Fruit fly (Drosophila melanogaster): ENCODE data around the gene Dtd.

Dtd gene

dm6 chr3R:11392805-11393204 lies 37.1 kb upstream of the Dtd start (continued):
- TF ChIP-seq sr (GFP tag; IDR thresholded peaks at IDR 0.05) = no peak; the same call in 2 of the 3 replicates
- peak; percentile 61; the same call in 2 of the 3 replicates for TF ChIP-seq ase (GFP tag; IDR thresholded peaks at IDR 0.05)
- no peak for TF ChIP-seq sug (tag; optimal IDR thresholded peaks at IDR 0.05)
- peak; percentile 61 for TF ChIP-seq gsb-n (tag; optimal IDR thresholded peaks at IDR 0.05)
- no peak for TF ChIP-seq tna (GFP tag; IDR thresholded peaks at IDR 0.05; ENCODE audit: partially characterized antibody)
- peak; percentile 57 for TF ChIP-seq H2.0 (GFP tag; IDR thresholded peaks at IDR 0.05)
- no peak for TF ChIP-seq CG13424 (tag; optimal IDR thresholded peaks at IDR 0.05)
- no peak for TF ChIP-seq CG14050 (GFP tag; IDR thresholded peaks at IDR 0.05)
- peak; percentile 88 for TF ChIP-seq MTF-1 (GFP tag; optimal IDR thresholded peaks at IDR 0.05; ENCODE audit: borderline replicate concordance)
- peak; percentile 40 for TF ChIP-seq CrebB (tag; optimal IDR thresholded peaks at IDR 0.05)
- peak; percentile 5 for TF ChIP-seq Sry-δ (GFP tag; optimal IDR thresholded peaks at IDR 0.05)
- TF ChIP-seq al (GFP tag; IDR thresholded peaks at IDR 0.05) = no peak
- peak; percentile 37; the same call in 1 of the 3 replicates for TF ChIP-seq tgo (GFP tag; IDR thresholded peaks at IDR 0.05)
- TF ChIP-seq HHEX (GFP tag; optimal IDR thresholded peaks at IDR 0.05) = peak; percentile 79
- TF ChIP-seq Dbx (GFP tag; IDR thresholded peaks at IDR 0.05) = no peak
- no peak for TF ChIP-seq Lpt (GFP tag; optimal IDR thresholded peaks at IDR 0.05)
- no peak for TF ChIP-seq pho (GFP tag; optimal IDR thresholded peaks at IDR 0.05)
- TF ChIP-seq ATbp (GFP tag; optimal IDR thresholded peaks at IDR 0.05) = peak; percentile 71
- TF ChIP-seq ato (GFP tag; IDR thresholded peaks at IDR 0.05; ENCODE audit: partially characterized antibody) = no peak
- no peak for TF ChIP-seq mld (GFP tag; IDR thresholded peaks at IDR 0.05; ENCODE audit: partially characterized antibody)
- peak; percentile 74 for TF ChIP-seq CG6254 (GFP tag; optimal IDR thresholded peaks at IDR 0.05)
- TF ChIP-seq CG34224 (GFP tag; IDR thresholded peaks at IDR 0.05; ENCODE audit: partially characterized antibody) = no peak
- no peak for TF ChIP-seq CG1792 (GFP tag; optimal IDR thresholded peaks at IDR 0.05)
- TF ChIP-seq CG11093 (GFP tag; IDR thresholded peaks at IDR 0.05) = no peak
- TF ChIP-seq Scr (GFP tag; IDR thresholded peaks at IDR 0.05; ENCODE audit: partially characterized antibody) = no peak
- no peak for TF ChIP-seq cg (GFP tag; optimal IDR thresholded peaks at IDR 0.05)
- TF ChIP-seq CG9437 (GFP tag; optimal IDR thresholded peaks at IDR 0.05) = peak; percentile 57
- TF ChIP-seq CG10979 (tag; optimal IDR thresholded peaks at IDR 0.05) = no peak
- peak; percentile 57; the same call in 2 of the 4 replicates for TF ChIP-seq Gug (GFP tag; IDR thresholded peaks at IDR 0.05)
- TF ChIP-seq CG12942 (GFP tag; optimal IDR thresholded peaks at IDR 0.05) = peak; percentile 21
- TF ChIP-seq CG12299 (tag; optimal IDR thresholded peaks at IDR 0.05) = peak; percentile 20
- no peak for TF ChIP-seq ash1 (GFP tag; optimal IDR thresholded peaks at IDR 0.05)
- no peak for TF ChIP-seq Doc2 (GFP tag; IDR thresholded peaks at IDR 0.05)
- TF ChIP-seq CG15073 (GFP tag; optimal IDR thresholded peaks at IDR 0.05) = no peak
- peak; percentile 59 for TF ChIP-seq CG10274 (GFP tag; optimal IDR thresholded peaks at IDR 0.05)
- peak; percentile 30 for TF ChIP-seq Hey (tag; optimal IDR thresholded peaks at IDR 0.05)
- TF ChIP-seq trh (GFP tag; optimal IDR thresholded peaks at IDR 0.05) = peak; percentile 60
- TF ChIP-seq CG12071 (GFP tag; optimal IDR thresholded peaks at IDR 0.05) = no peak
- no peak for TF ChIP-seq Stat92E (GFP tag; optimal IDR thresholded peaks at IDR 0.05)
- no peak for TF ChIP-seq Adf1 (GFP tag; IDR thresholded peaks at IDR 0.05)
- peak; percentile 78 for TF ChIP-seq CG2875 (GFP tag; optimal IDR thresholded peaks at IDR 0.05)
- peak; percentile 60 for TF ChIP-seq CG8388 (GFP tag; optimal IDR thresholded peaks at IDR 0.05)
- peak in 1 of 2 experiments; percentile 33 for TF ChIP-seq Hr51 (GFP tag; optimal IDR thresholded peaks at IDR 0.05)
- TF ChIP-seq CG31388 (GFP tag; optimal IDR thresholded peaks at IDR 0.05) = no peak
- TF ChIP-seq zfh2 (GFP tag; optimal IDR thresholded peaks at IDR 0.05) = no peak
- peak; percentile 54 for TF ChIP-seq CG4820 (GFP tag; optimal IDR thresholded peaks at IDR 0.05)
- no peak for TF ChIP-seq HLH54F (GFP tag; optimal IDR thresholded peaks at IDR 0.05)
- no peak for TF ChIP-seq MESR4 (GFP tag; optimal IDR thresholded peaks at IDR 0.05)
- no peak for TF ChIP-seq CG10147 (GFP tag; optimal IDR thresholded peaks at IDR 0.05)
- TF ChIP-seq org-1 (GFP tag; optimal IDR thresholded peaks at IDR 0.05) = peak; percentile 33

Measured in whole organism, embryonic.